Fruit fly (Drosophila melanogaster): ENCODE data around the gene beat-Vc.

- TF ChIP-seq CG9948 (tag; optimal IDR thresholded peaks at IDR 0.05) (no peak), CG8301 (tag; optimal IDR thresholded peaks at IDR 0.05) (no peak), CG13204 (GFP tag; optimal IDR thresholded peaks at IDR 0.05) (no peak), CG15710 (tag; optimal IDR thresholded peaks at IDR 0.05) (no peak), Pif1A (GFP tag; optimal IDR thresholded peaks at IDR 0.05) (no peak), CG32121 (GFP tag; IDR thresholded peaks at IDR 0.05) (no peak), rn (GFP tag; IDR thresholded peaks at IDR 0.05) (no peak), EcR (GFP tag; optimal IDR thresholded peaks at IDR 0.05) (no peak), Ets98B (GFP tag; IDR thresholded peaks at IDR 0.05) (no peak), D1 (tag; optimal IDR thresholded peaks at IDR 0.05) (no peak)
Measured at dm6 chr3R:12751027-12751426, 32.0 kb downstream of the beat-Vc start.
